Worm (Caenorhabditis elegans): Measurements from ENCODE around the gene ceh-92.

The ceh-92 gene

ce11 chrIII:11590255-11590654 is 8.9 kb downstream of the ceh-92 start:
- no peak for TF ChIP-seq sptf-2 (GFP tag; optimal IDR thresholded peaks at IDR 0.05)
- TF ChIP-seq ceh-100 (GFP tag; IDR thresholded peaks at IDR 0.05) = peak; percentile 85
- TF ChIP-seq bed-1 (GFP tag; IDR thresholded peaks at IDR 0.05) = no peak
- no peak for TF ChIP-seq nfya-2 (GFP tag; IDR thresholded peaks at IDR 0.05)
- TF ChIP-seq mcd-1 (GFP tag; IDR thresholded peaks at IDR 0.05) = peak; percentile 72
- TF ChIP-seq die-1 (tag; optimal IDR thresholded peaks at IDR 0.05) = no peak

- no peak for TF ChIP-seq nhr-120 (GFP tag; IDR thresholded peaks at IDR 0.05)
- TF ChIP-seq gei-17 (GFP tag; optimal IDR thresholded peaks at IDR 0.05) = no peak
- TF ChIP-seq ztf-18 (tag; optimal IDR thresholded peaks at IDR 0.05) = no peak
- TF ChIP-seq die-1 (tag; optimal IDR thresholded peaks at IDR 0.05) = no peak
- TF ChIP-seq rec-8 (tag; optimal IDR thresholded peaks at IDR 0.05) = no peak
- TF ChIP-seq ccch-3 (GFP tag; optimal IDR thresholded peaks at IDR 0.05) = no peak
- no peak for TF ChIP-seq hmg-1.2 (GFP tag; IDR thresholded peaks at IDR 0.05)
Measured at ce11 chrIII:11592096-11592495, 10.7 kb downstream of the ceh-92 start.

- TF ChIP-seq efl-1 (GFP tag; optimal IDR thresholded peaks at IDR 0.05) (no peak), lin-54 (GFP tag; optimal IDR thresholded peaks at IDR 0.05) (no peak), egl-18 (GFP tag; IDR thresholded peaks at IDR 0.05) (no peak), B0336.3 (GFP tag; IDR thresholded peaks at IDR 0.05) (no peak), lin-35 (GFP tag; optimal IDR thresholded peaks at IDR 0.05) (no peak), tbx-9 (tag; optimal IDR thresholded peaks at IDR 0.05; ENCODE audit: borderline replicate concordance) (no peak), hmg-1.2 (GFP tag; IDR thresholded peaks at IDR 0.05) (no peak), snpc-1.3 (tag; optimal IDR thresholded peaks at IDR 0.05; ENCODE audit: insufficient read depth) (no peak), madf-3 (GFP tag; IDR thresholded peaks at IDR 0.05) (no peak), tbp1 (GFP tag; optimal IDR thresholded peaks at IDR 0.05) (no peak), xnd-1 (tag; optimal IDR thresholded peaks at IDR 0.05) (no peak)
Measured at ce11 chrIII:11607870-11608269, 26.5 kb downstream of the ceh-92 start, which contains the start of gene Y66D12A.1. Gene Y66D12A.1 (plus strand): TSS chrIII:11608170.

- TF ChIP-seq hmg-1.2 (GFP tag; IDR thresholded peaks at IDR 0.05) (peak; percentile 33; the same call in 1 of the 2 replicates), tbp1 (GFP tag; optimal IDR thresholded peaks at IDR 0.05) (peak; percentile 72), egl-44 (GFP tag; IDR thresholded peaks at IDR 0.05) (peak; percentile 73; the same call in 1 of the 2 replicates), ceh-100 (GFP tag; IDR thresholded peaks at IDR 0.05) (0 out of 2 replicates have a peak, but pooled peaks have one; percentile 13), nhr-120 (GFP tag; IDR thresholded peaks at IDR 0.05) (0 out of 2 replicates have a peak, but pooled peaks have one; percentile 31), madf-6 (GFP tag; IDR thresholded peaks at IDR 0.05) (peak; percentile 51), B0261.1 (tag; optimal IDR thresholded peaks at IDR 0.05) (peak; percentile 43), nfyb-1 (GFP tag; IDR thresholded peaks at IDR 0.05) (0 out of 2 replicates have a peak, but pooled peaks have one; percentile 40), lin-26 (GFP tag; IDR thresholded peaks at IDR 0.05) (peak; percentile 83), D2030.7 (GFP tag; IDR thresholded peaks at IDR 0.05) (peak; percentile 49; the same call in 1 of the 2 replicates), Y95B8A.8 (GFP tag; IDR thresholded peaks at IDR 0.05) (0 out of 2 replicates have a peak, but pooled peaks have one; percentile 43), rpc-1 (optimal IDR thresholded peaks at IDR 0.05) (peak; percentile 19), rpc-1 (tag; optimal IDR thresholded peaks at IDR 0.05) (peak; percentile 64), ztf-25 (GFP tag; IDR thresholded peaks at IDR 0.05) (peak; percentile 55; the same call in 1 of the 2 replicates), madf-3 (GFP tag; IDR thresholded peaks at IDR 0.05) (0 out of 2 replicates have a peak, but pooled peaks have one; percentile 4)
Measured at ce11 chrIII:11608970-11609369, 27.6 kb downstream of the ceh-92 start.

DNA sequence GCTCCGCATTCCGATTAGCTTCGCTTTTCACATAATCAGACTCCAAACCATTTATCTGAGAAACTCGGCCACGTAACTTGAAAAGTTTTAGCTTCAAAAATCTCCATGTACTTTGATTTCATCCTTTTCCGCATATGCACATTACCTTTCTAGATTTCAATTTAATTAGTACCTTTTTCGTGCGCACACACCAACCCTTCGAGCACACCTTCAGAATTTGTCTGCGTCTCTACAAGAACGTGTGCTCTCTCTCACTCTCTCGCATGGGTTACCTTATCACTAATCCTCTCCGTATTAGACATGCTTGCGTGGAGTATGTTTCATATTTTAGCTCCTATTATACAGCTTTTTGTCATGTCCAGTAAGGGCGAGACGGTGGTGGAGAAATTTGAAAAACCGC is 28.2 kb downstream of the ceh-92 start, which contains the start of gene Y66D12A.30:
Gene Y66D12A.30 (plus strand): TSS at position 301 of the 400 bp plus-strand sequence.
- TF ChIP-seq aptf-2 (GFP tag; conservative IDR thresholded peaks at IDR 0.05) (no peak), hmg-1.2 (GFP tag; IDR thresholded peaks at IDR 0.05) (peak; percentile 63), hrde-1 (tag; optimal IDR thresholded peaks at IDR 0.05; ENCODE audit: borderline replicate concordance) (no peak), Y53G8AR.9 (GFP tag; conservative IDR thresholded peaks at IDR 0.05) (no peak), egrh-3 (GFP tag; IDR thresholded peaks at IDR 0.05) (no peak)

Measured in whole organism, young adult.